Worm (Caenorhabditis elegans): Measurements from ENCODE around the gene C33B4.4.

C33B4.4 gene

DNA sequence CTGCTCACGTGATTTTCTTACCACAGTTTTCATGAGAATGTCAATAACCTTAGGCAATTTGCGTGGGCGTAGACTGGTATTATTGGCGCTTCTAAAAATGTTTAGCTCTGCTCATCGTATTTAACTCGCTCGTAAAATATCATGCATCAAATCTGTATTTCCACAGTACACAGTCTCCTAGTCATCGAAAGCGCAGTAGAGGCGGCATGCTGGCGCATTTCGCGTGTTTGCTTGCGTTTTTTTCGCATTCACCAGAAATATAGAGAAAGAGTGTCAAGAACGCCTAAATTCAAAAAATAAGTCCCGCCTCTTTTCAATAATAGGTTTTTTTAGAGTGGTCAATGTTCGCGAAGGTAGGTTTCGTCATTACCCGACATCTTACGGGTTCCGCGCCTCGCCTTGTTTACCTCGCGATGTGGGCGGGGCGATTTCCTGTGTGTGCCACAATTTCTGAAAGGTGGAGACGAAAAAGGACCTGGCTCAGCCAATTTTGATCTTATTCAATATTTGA is 6.6 kb downstream of the C33B4.4 start (continued):
- no peak for TF ChIP-seq jun-1 (tag; optimal IDR thresholded peaks at IDR 0.05)
- peak; percentile 58 for TF ChIP-seq F10B5.3 (tag; optimal IDR thresholded peaks at IDR 0.05)
- peak; percentile 30 for TF ChIP-seq lin-15B (tag; optimal IDR thresholded peaks at IDR 0.05)
- peak; percentile 85 for TF ChIP-seq snpc-4 (tag; optimal IDR thresholded peaks at IDR 0.05)
- TF ChIP-seq lin-13 (GFP tag; optimal IDR thresholded peaks at IDR 0.05): peak; percentile 51
- peak; percentile 66 for TF ChIP-seq pha-4 (GFP tag; IDR thresholded peaks at IDR 0.05)
- TF ChIP-seq pha-4 (tag; optimal IDR thresholded peaks at IDR 0.05): no peak
- no peak for TF ChIP-seq daf-8 (GFP tag; IDR thresholded peaks at IDR 0.05)
- peak; percentile 69; the same call in 1 of the 2 replicates for TF ChIP-seq saeg-2 (GFP tag; IDR thresholded peaks at IDR 0.05)
- 0 out of 2 replicates have a peak, but pooled peaks have one; percentile 69 for TF ChIP-seq nhr-42 (GFP tag; IDR thresholded peaks at IDR 0.05)
- TF ChIP-seq nhr-102 (tag; optimal IDR thresholded peaks at IDR 0.05): peak; percentile 76
- TF ChIP-seq daf-12 (tag; optimal IDR thresholded peaks at IDR 0.05): no peak
- no peak for TF ChIP-seq fkh-10 (GFP tag; optimal IDR thresholded peaks at IDR 0.05)
- no peak for TF ChIP-seq ztf-7 (tag; optimal IDR thresholded peaks at IDR 0.05)
- peak; percentile 65 for TF ChIP-seq php-3 (GFP tag; IDR thresholded peaks at IDR 0.05)
- no peak for TF ChIP-seq set-16 (GFP tag; IDR thresholded peaks at IDR 0.05)
- TF ChIP-seq fos-1 (tag; optimal IDR thresholded peaks at IDR 0.05): no peak
- no peak for TF ChIP-seq ces-1 (GFP tag; optimal IDR thresholded peaks at IDR 0.05)
- TF ChIP-seq daf-19 (GFP tag; conservative IDR thresholded peaks at IDR 0.05): 0 out of 2 replicates have a peak, but pooled peaks have one; percentile 56
- TF ChIP-seq unc-39 (tag; optimal IDR thresholded peaks at IDR 0.05): no peak
- peak; percentile 36 for TF ChIP-seq hlh-30 (tag; optimal IDR thresholded peaks at IDR 0.05; ENCODE audit: insufficient read depth)
- peak in 1 of 2 experiments; percentile 60 for TF ChIP-seq lsy-2 (tag; optimal IDR thresholded peaks at IDR 0.05)

DNA sequence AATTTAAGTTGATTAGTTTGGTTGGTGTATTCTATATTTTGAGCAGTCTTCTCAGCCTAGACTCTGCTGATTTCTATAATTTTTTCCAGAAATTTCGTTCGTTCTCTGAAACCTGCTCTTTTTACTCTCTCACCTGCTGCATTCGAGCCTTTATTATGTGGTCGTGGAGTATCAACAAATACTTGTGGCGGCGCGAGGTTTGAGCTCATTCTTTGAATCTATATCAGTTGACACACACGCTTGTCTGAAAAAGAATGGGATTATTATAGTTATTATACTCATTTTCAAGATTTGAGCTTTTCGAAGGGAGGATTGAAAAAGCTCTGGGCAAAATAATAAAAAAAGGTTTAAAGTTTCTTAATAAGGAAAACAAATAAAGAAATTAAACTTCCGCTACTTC is 7.2 kb downstream of the C33B4.4 start:
- no peak for TF ChIP-seq lim-7 (GFP tag; IDR thresholded peaks at IDR 0.05)
- no peak for TF ChIP-seq daf-12 (tag; optimal IDR thresholded peaks at IDR 0.05)
- TF ChIP-seq nhr-11 (tag; optimal IDR thresholded peaks at IDR 0.05): peak; percentile 52
- no peak for TF ChIP-seq mdl-1 (tag; optimal IDR thresholded peaks at IDR 0.05)
- no peak for TF ChIP-seq nhr-10 (tag; optimal IDR thresholded peaks at IDR 0.05)

ce11 chrII:11371981-11372380 is 11.3 kb downstream of the C33B4.4 start, which contains the start of gene C33B4.2:
Gene C33B4.2, minus strand, starts transcription at chrII:11372145.
- TF ChIP-seq Y5F2A.4 (GFP tag; optimal IDR thresholded peaks at IDR 0.05) (no peak), mxl-3 (GFP tag; optimal IDR thresholded peaks at IDR 0.05) (peak; percentile 22), nhr-48 (tag; optimal IDR thresholded peaks at IDR 0.05) (peak; percentile 46)

ce11 chrII:11361751-11362150 is 21.5 kb downstream of the C33B4.4 start:
- peak; percentile 84 for TF ChIP-seq fkh-10 (GFP tag; optimal IDR thresholded peaks at IDR 0.05)
- TF ChIP-seq ces-1 (GFP tag; optimal IDR thresholded peaks at IDR 0.05): peak; percentile 66
- no peak for TF ChIP-seq daf-8 (GFP tag; IDR thresholded peaks at IDR 0.05)

- no peak for TF ChIP-seq php-3 (GFP tag; IDR thresholded peaks at IDR 0.05)
Observed at ce11 chrII:11353471-11353870, 29.8 kb downstream of the C33B4.4 start.

DNA sequence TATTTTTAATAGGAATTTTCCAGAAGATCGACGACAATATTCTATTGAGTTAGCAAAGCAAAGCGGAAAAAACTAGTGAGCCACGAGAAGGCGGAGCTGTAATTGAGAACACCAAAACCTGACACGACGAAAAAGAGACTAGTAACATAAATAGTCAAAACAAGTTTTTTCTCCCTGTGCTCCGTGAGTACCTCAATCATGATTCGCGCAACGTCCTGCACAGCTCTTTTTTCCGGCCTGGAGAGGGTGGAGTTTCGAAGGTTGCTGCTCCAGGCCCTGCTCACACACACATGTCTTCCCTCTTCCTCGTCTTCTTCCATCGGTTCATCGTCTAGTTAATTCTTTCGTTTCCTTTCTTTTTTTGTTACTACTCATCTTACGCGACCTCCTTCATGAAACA is 31.6 kb downstream of the C33B4.4 start, which contains the start of gene clh-2:
clh-2 (plus strand) TSS at position 301 of the 400 bp plus-strand sequence.
- TF ChIP-seq attf-4 (tag; optimal IDR thresholded peaks at IDR 0.05) (no peak), unc-130 (GFP tag; optimal IDR thresholded peaks at IDR 0.05) (no peak), lin-39 (tag; optimal IDR thresholded peaks at IDR 0.05) (no peak), nhr-11 (tag; optimal IDR thresholded peaks at IDR 0.05) (no peak), nhr-25 (tag; optimal IDR thresholded peaks at IDR 0.05; ENCODE audit: borderline replicate concordance, insufficient read depth) (no peak), ztf-7 (tag; optimal IDR thresholded peaks at IDR 0.05) (no peak), T26A8.4 (GFP tag; IDR thresholded peaks at IDR 0.05) (no peak), Y5F2A.4 (GFP tag; optimal IDR thresholded peaks at IDR 0.05) (no peak), ZK546.5 (tag; optimal IDR thresholded peaks at IDR 0.05) (no peak), ZK337.2 (GFP tag; IDR thresholded peaks at IDR 0.05) (no peak), set-16 (GFP tag; IDR thresholded peaks at IDR 0.05) (no peak), madf-9 (GFP tag; conservative IDR thresholded peaks at IDR 0.05) (no peak), ceh-62 (tag; optimal IDR thresholded peaks at IDR 0.05) (no peak), zfp-3 (GFP tag; conservative IDR thresholded peaks at IDR 0.05) (no peak), hif-1 (tag; optimal IDR thresholded peaks at IDR 0.05) (no peak), nhr-76 (tag; optimal IDR thresholded peaks at IDR 0.05) (no peak), jun-1 (tag; optimal IDR thresholded peaks at IDR 0.05) (no peak), nhr-237 (tag; optimal IDR thresholded peaks at IDR 0.05) (no peak), ceh-28 (tag; optimal IDR thresholded peaks at IDR 0.05) (no peak)

Data from whole organism, L4 larva.